Worm (Caenorhabditis elegans) whole organism, late embryonic: Measurements from ENCODE around the gene C25G4.3.
A peak's percentile ranks its signal among the peaks of the same experiment; 100 is the strongest.

Experiments used
- C08G9.2 ChIP-seq: sonication (generic microtip); optimal IDR thresholded peaks from 2 replicates; lab custom pipeline; 2016; ENCODE audit warnings: mild to moderate bottlenecking, missing genetic modification characterization, moderate library complexity, missing compliant biosample characterization
- C38D4.7 ChIP-seq: fragments of 200-800 bp; sonication (Bioruptor generic); optimal IDR thresholded peaks from 2 replicates; lab custom pipeline; 2018; ENCODE audit warnings: mild to moderate bottlenecking, missing genetic modification characterization, moderate library complexity, missing compliant biosample characterization
- K02D7.2 ChIP-seq: sonication (generic microtip); optimal IDR thresholded peaks from 2 replicates; lab custom pipeline; 2017; ENCODE audit warnings: mild to moderate bottlenecking, missing genetic modification characterization, missing compliant biosample characterization
- K09A11.1 ChIP-seq: sonication (generic microtip); optimal IDR thresholded peaks from 2 replicates; lab custom pipeline; 2017; ENCODE audit warnings: antibody characterized with exemption, mild to moderate bottlenecking, missing genetic modification characterization, missing compliant biosample characterization; ENCODE audit not compliant: insufficient read depth
- ahr-1 ChIP-seq: sonication (generic microtip); optimal IDR thresholded peaks from 2 replicates; lab custom pipeline; 2016; ENCODE audit warnings: missing genetic modification characterization, missing compliant biosample characterization
- ceh-14 ChIP-seq: sonication (generic microtip); optimal IDR thresholded peaks from 2 replicates; lab custom pipeline; 2016; ENCODE audit warnings: missing genotype, missing genetic modification characterization, missing compliant biosample characterization
- ceh-19 ChIP-seq: fragments of 200-800 bp; sonication (Bioruptor generic); optimal IDR thresholded peaks from 2 replicates; lab custom pipeline; 2018; ENCODE audit warnings: mild to moderate bottlenecking, missing genetic modification characterization, missing compliant biosample characterization
- ceh-2 ChIP-seq: sonication (generic microtip); optimal IDR thresholded peaks from 2 replicates; lab custom pipeline; 2016; ENCODE audit warnings: missing genotype, missing genetic modification characterization, missing compliant biosample characterization
- ceh-22 ChIP-seq: sonication (generic microtip); optimal IDR thresholded peaks from 2 replicates; lab custom pipeline; 2017; ENCODE audit warnings: missing biosample characterization, missing genetic modification characterization
- ceh-30 ChIP-seq: fragments of 150-350 bp; optimal IDR thresholded peaks from 2 replicates; lab custom pipeline; 2014; ENCODE audit warnings: missing biosample characterization, missing genetic modification characterization
- ceh-31 ChIP-seq: sonication (generic microtip); optimal IDR thresholded peaks from 2 replicates; lab custom pipeline; 2016; ENCODE audit warnings: missing genetic modification characterization, missing compliant biosample characterization
- ceh-45 ChIP-seq: fragments of 200-800 bp; sonication (Bioruptor generic); IDR thresholded peaks from 2 replicates; pipeline ENCODE4 v1.3.6; 2022; ENCODE audit warnings: missing genetic modification reagents, missing genetic modification characterization, missing compliant biosample characterization
- ceh-6 ChIP-seq: fragments of 200-800 bp; sonication (Bioruptor generic); optimal IDR thresholded peaks from 2 replicates; lab custom pipeline; 2018; ENCODE audit warnings: mild to moderate bottlenecking, missing genetic modification characterization, missing compliant biosample characterization
- che-1 ChIP-seq: sonication (generic microtip); optimal IDR thresholded peaks from 2 replicates; lab custom pipeline; 2016; ENCODE audit warnings: mild to moderate bottlenecking, missing genetic modification characterization, missing compliant biosample characterization
- dmd-4 ChIP-seq: sonication (generic microtip); optimal IDR thresholded peaks from 2 replicates; lab custom pipeline; 2016; ENCODE audit warnings: borderline replicate concordance, missing genetic modification characterization, missing compliant biosample characterization
- dve-1 ChIP-seq: sonication (generic microtip); optimal IDR thresholded peaks from 2 replicates; lab custom pipeline; 2017; ENCODE audit warnings: antibody characterized with exemption, mild to moderate bottlenecking, missing genetic modification characterization, missing compliant biosample characterization
- elt-2 ChIP-seq: sonication (generic microtip); optimal IDR thresholded peaks from 2 replicates; lab custom pipeline; 2016; ENCODE audit warnings: missing genetic modification reagents, missing genetic modification characterization, missing compliant biosample characterization
- ets-4 ChIP-seq: sonication (generic microtip); optimal IDR thresholded peaks from 2 replicates; lab custom pipeline; 2016; ENCODE audit warnings: missing genetic modification characterization, missing compliant biosample characterization
- fkh-10 ChIP-seq: fragments of 150-350 bp; optimal IDR thresholded peaks from 2 replicates; lab custom pipeline; 2014; ENCODE audit warnings: missing biosample characterization, missing genetic modification reagents, missing genetic modification characterization
- fkh-6 ChIP-seq: sonication (generic microtip); optimal IDR thresholded peaks from 2 replicates; lab custom pipeline; 2016; ENCODE audit warnings: missing genetic modification characterization, missing compliant biosample characterization
- hlh-13 ChIP-seq: fragments of 200-800 bp; sonication (Bioruptor generic); optimal IDR thresholded peaks from 2 replicates; lab custom pipeline; 2018; ENCODE audit warnings: mild to moderate bottlenecking, missing genetic modification characterization, missing compliant biosample characterization
- hlh-30 ChIP-seq: sonication (generic microtip); optimal IDR thresholded peaks from 2 replicates; lab custom pipeline; 2017; ENCODE audit warnings: antibody characterized with exemption, missing genetic modification characterization, missing compliant biosample characterization; ENCODE audit not compliant: insufficient read depth
- hlh-6 ChIP-seq: sonication (generic microtip); optimal IDR thresholded peaks from 2 replicates; lab custom pipeline; 2016; ENCODE audit warnings: missing genotype, missing genetic modification characterization, missing compliant biosample characterization
- nhr-232 ChIP-seq: sonication (generic microtip); optimal IDR thresholded peaks from 2 replicates; lab custom pipeline; 2016; ENCODE audit warnings: missing genetic modification characterization, missing compliant biosample characterization
- pat-9 ChIP-seq: fragments of 200-800 bp; sonication (Bioruptor generic); optimal IDR thresholded peaks from 2 replicates; lab custom pipeline; 2018; ENCODE audit warnings: mild to moderate bottlenecking, missing genetic modification characterization, moderate library complexity, missing compliant biosample characterization
- pax-1 ChIP-seq: fragments of 150-350 bp; optimal IDR thresholded peaks from 2 replicates; lab custom pipeline; 2014; ENCODE audit warnings: missing biosample characterization, missing genetic modification characterization
- pha-4 ChIP-seq: fragments of 150-350 bp; optimal IDR thresholded peaks from 2 replicates; lab custom pipeline; 2018; ENCODE audit warnings: missing biosample characterization, missing genetic modification reagents, missing genetic modification characterization
- pqm-1 ChIP-seq: sonication (generic microtip); optimal IDR thresholded peaks from 2 replicates; lab custom pipeline; 2016; ENCODE audit warnings: missing genetic modification characterization, missing compliant biosample characterization
- pros-1 ChIP-seq: fragments of 150-350 bp; optimal IDR thresholded peaks from 2 replicates; lab custom pipeline; 2014; ENCODE audit warnings: missing biosample characterization, missing genetic modification reagents, missing genetic modification characterization
- ref-2 ChIP-seq: sonication (generic microtip); optimal IDR thresholded peaks from 2 replicates; lab custom pipeline; 2016; ENCODE audit warnings: missing genetic modification characterization, missing compliant biosample characterization
- rnt-1 ChIP-seq: sonication (generic microtip); optimal IDR thresholded peaks from 2 replicates; lab custom pipeline; 2016; ENCODE audit warnings: missing genetic modification characterization, missing compliant biosample characterization
- sox-4 ChIP-seq: sonication (generic microtip); optimal IDR thresholded peaks from 2 replicates; lab custom pipeline; 2017; ENCODE audit warnings: mild to moderate bottlenecking, missing genetic modification characterization, inconsistent platforms, missing compliant biosample characterization
- syd-9 ChIP-seq: sonication (generic microtip); optimal IDR thresholded peaks from 2 replicates; lab custom pipeline; 2016; ENCODE audit warnings: mild to moderate bottlenecking, missing genetic modification characterization, moderate library complexity, missing compliant biosample characterization
- unc-3 ChIP-seq, 2 experiments: fragments of 200-800 bp in 1 of 2; sonication (Bioruptor generic) in 1 of 2; sonication (generic microtip) in 1 of 2; conservative IDR thresholded peaks in 1 of 2; optimal IDR thresholded peaks in 1 of 2; 2 replicates each; pipeline versions ENCODE4 v1.3.6 to Lab custom; 2016 to 2022; ENCODE audit warnings: missing compliant biosample characterization in 2 of 2, missing genetic modification characterization in 2 of 2, missing genetic modification reagents in 1 of 2
- zip-5 ChIP-seq: sonication (generic microtip); optimal IDR thresholded peaks from 2 replicates; lab custom pipeline; 2016; ENCODE audit warnings: missing genetic modification characterization, missing compliant biosample characterization
- ztf-16 ChIP-seq: sonication (generic microtip); optimal IDR thresholded peaks from 2 replicates; lab custom pipeline; 2017; ENCODE audit warnings: missing genetic modification characterization, missing compliant biosample characterization

Gene C25G4.3

DNA sequence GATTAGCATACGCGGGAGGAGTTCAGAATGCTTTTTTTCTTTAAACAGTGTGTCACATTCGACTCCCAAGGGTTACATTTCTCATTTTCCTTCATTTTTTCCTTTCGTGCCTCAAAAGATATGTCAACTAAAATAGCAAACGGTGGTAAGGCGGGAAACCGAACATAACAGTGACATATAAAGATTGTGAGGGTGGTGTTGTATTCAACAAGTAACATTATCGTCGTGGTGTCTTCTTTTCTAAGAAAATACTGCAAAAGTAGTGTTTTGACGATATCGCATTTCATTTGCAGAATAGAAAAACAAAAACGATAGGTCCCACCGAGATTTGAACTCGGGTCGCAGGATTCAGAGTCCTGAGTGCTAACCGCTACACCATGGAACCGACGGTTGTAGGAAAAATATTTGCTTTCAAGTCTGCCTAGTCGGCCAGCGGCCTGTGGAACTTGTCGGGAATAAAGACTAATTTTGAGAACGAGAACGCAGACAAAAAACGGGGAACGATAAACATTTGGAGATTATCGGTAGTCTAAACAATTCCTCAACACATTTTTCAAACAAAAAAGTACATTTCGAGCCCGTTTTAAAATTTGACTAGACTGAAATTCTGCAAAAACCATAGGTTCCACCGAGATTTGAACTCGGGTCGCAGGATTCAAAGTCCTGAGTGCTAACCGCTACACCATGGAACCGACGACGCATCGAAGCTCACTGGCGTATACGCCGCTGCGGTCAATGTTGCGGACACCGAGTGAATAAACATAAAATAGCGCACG lies 28.9 kb downstream of the C25G4.3 start:
- TF ChIP-seq hlh-13 (GFP tag; lab: Kevin White, UChicago): peak; percentile 31
- TF ChIP-seq sox-4 (tag; lab: Kevin White, UChicago): no peak
- peak; percentile 22 for TF ChIP-seq dve-1
- TF ChIP-seq syd-9 (tag; lab: Kevin White, UChicago): no peak
- peak; percentile 46 for TF ChIP-seq ceh-19 (GFP tag; lab: Kevin White, UChicago)
- TF ChIP-seq nhr-232 (tag; lab: Kevin White, UChicago): peak; percentile 8
- TF ChIP-seq C38D4.7 (GFP tag; lab: Kevin White, UChicago): peak; percentile 40
- TF ChIP-seq che-1 (tag; lab: Kevin White, UChicago): peak; percentile 34
- no peak for TF ChIP-seq unc-3 (GFP tag; conservative IDR thresholded peaks at IDR 0.05; lab: Robert Waterston, UW)
- TF ChIP-seq unc-3 (tag; optimal IDR thresholded peaks at IDR 0.05; lab: Kevin White, UChicago): no peak
- no peak for TF ChIP-seq K02D7.2 (tag; lab: Kevin White, UChicago)
- no peak for TF ChIP-seq pax-1
- peak; percentile 44 for TF ChIP-seq hlh-6 (tag; lab: Kevin White, UChicago)
- no peak for TF ChIP-seq hlh-30 (tag; lab: Kevin White, UChicago)
- no peak for TF ChIP-seq ceh-31 (tag; lab: Kevin White, UChicago)
- TF ChIP-seq ztf-16 (tag; lab: Kevin White, UChicago): no peak
- no peak for TF ChIP-seq zip-5 (tag; lab: Kevin White, UChicago)
- TF ChIP-seq pat-9 (tag; lab: Kevin White, UChicago): no peak
- no peak for TF ChIP-seq ets-4 (tag; lab: Kevin White, UChicago)
- no peak for TF ChIP-seq C08G9.2 (tag; lab: Kevin White, UChicago)
- no peak for TF ChIP-seq ceh-2 (tag; lab: Kevin White, UChicago)

DNA sequence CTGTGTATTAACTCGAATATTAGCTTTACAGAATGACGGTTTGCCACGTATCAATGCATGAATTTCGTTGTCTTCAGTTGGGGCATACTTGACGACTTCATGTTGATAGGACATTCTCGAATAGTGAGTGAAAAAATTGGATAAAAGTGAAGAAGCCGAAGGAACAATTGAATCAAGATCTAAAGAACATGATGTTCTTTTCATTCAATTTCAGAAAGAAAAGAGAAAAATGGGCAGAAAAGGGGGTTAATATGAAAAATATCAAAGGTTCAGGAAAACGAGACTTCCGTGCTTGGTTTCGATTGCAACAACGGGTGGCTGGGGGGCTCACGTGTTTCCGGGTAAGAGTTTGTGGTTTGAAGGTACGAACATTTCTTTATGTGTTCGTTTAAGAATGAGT lies 31.1 kb downstream of the C25G4.3 start:
- TF ChIP-seq ceh-6 (no peak), elt-2 (tag; lab: Kevin White, UChicago) (no peak), C38D4.7 (GFP tag; lab: Kevin White, UChicago) (no peak), ceh-22 (no peak), ceh-14 (tag; lab: Kevin White, UChicago) (no peak), ref-2 (tag; lab: Kevin White, UChicago) (no peak), ahr-1 (tag; lab: Kevin White, UChicago) (no peak), syd-9 (tag; lab: Kevin White, UChicago) (no peak), fkh-10 (GFP tag; lab: Kevin White, UChicago) (no peak), ceh-45 (GFP tag; lab: Robert Waterston, UW) (no peak), K09A11.1 (no peak), hlh-30 (tag; lab: Kevin White, UChicago) (no peak), rnt-1 (tag; lab: Kevin White, UChicago) (no peak), pax-1 (no peak)

DNA sequence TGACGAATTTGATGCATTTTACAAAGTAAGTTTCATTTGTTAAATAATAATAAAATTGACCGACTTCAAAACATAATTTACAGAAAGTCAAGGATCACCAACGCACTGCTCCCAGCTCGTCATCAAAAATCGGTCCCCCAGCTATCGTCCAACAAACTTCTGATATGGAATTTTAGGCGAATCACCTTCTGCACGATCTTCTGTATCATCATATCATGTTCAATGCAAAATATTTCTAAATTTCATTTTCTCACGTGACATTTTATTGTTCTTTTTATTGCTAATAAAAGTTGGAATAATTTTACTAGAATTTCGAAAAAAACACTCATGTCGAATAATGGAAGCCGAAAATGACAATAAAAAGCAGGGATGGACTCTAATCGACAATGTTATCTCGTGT lies 35.5 kb downstream of the C25G4.3 start, which contains the start of gene acl-13:
acl-13 (plus strand) TSS at position 301 of the 400 bp plus-strand sequence.
- no peak for TF ChIP-seq pha-4
- TF ChIP-seq fkh-6 (tag; lab: Kevin White, UChicago): no peak
- no peak for TF ChIP-seq ceh-30
- no peak for TF ChIP-seq rnt-1 (tag; lab: Kevin White, UChicago)
- no peak for TF ChIP-seq ahr-1 (tag; lab: Kevin White, UChicago)
- no peak for TF ChIP-seq ceh-45 (GFP tag; lab: Robert Waterston, UW)
- TF ChIP-seq C08G9.2 (tag; lab: Kevin White, UChicago): no peak
- TF ChIP-seq dmd-4 (tag; lab: Kevin White, UChicago): no peak
- TF ChIP-seq pqm-1: no peak
- no peak for TF ChIP-seq pros-1 (tag; lab: Kevin White, UChicago)
